Worm (Caenorhabditis elegans) whole organism, late embryonic: ENCODE results near the gene srw-36.

Source experiments
- ama-1 ChIP-seq: fragments of 150-350 bp; optimal IDR thresholded peaks from 2 replicates; lab custom pipeline; 2014
- ceh-19 ChIP-seq: fragments of 200-800 bp; sonication (Bioruptor generic); optimal IDR thresholded peaks from 2 replicates; lab custom pipeline; 2018; ENCODE audit warnings: mild to moderate bottlenecking, missing genetic modification characterization, missing compliant biosample characterization
- gmeb-2 ChIP-seq: sonication (generic microtip); optimal IDR thresholded peaks from 2 replicates; lab custom pipeline; 2016; ENCODE audit warnings: missing genetic modification characterization, inconsistent platforms, missing compliant biosample characterization
- nhr-11 ChIP-seq: fragments of 150-350 bp; optimal IDR thresholded peaks from 2 replicates; lab custom pipeline; 2014; ENCODE audit warnings: missing biosample characterization, missing genetic modification characterization
- odd-2 ChIP-seq: sonication (generic microtip); optimal IDR thresholded peaks from 2 replicates; lab custom pipeline; 2017; ENCODE audit warnings: antibody characterized with exemption, mild to moderate bottlenecking, missing genetic modification characterization, missing compliant biosample characterization
- pag-3 ChIP-seq: sonication (generic microtip); optimal IDR thresholded peaks from 2 replicates; lab custom pipeline; 2016; ENCODE audit warnings: missing compliant biosample characterization, missing genetic modification characterization, borderline replicate concordance
- pax-1 ChIP-seq: fragments of 150-350 bp; optimal IDR thresholded peaks from 2 replicates; lab custom pipeline; 2014; ENCODE audit warnings: missing biosample characterization, missing genetic modification characterization
- pqm-1 ChIP-seq: sonication (generic microtip); optimal IDR thresholded peaks from 2 replicates; lab custom pipeline; 2016; ENCODE audit warnings: missing genetic modification characterization, missing compliant biosample characterization
- unc-42 ChIP-seq: sonication (generic microtip); optimal IDR thresholded peaks from 2 replicates; lab custom pipeline; 2016; ENCODE audit warnings: missing genotype, missing genetic modification characterization, missing compliant biosample characterization

ce11 chrV:16694538-16694937 is 11.6 kb downstream of the srw-36 start, which contains the start of gene srz-101:
- TF ChIP-seq unc-42 (tag; lab: Kevin White, UChicago) (no peak), pqm-1 (tag; lab: Kevin White, UChicago) (no peak), nhr-11 (tag; lab: Kevin White, UChicago) (no peak), odd-2 (no peak), gmeb-2 (tag; lab: Kevin White, UChicago) (no peak), pax-1 (no peak), ceh-19 (no peak), pag-3 (no peak), ama-1 (no peak)
